Fruit fly (Drosophila melanogaster): ENCODE measurements around the gene CG3191.

CG3191 gene

DNA sequence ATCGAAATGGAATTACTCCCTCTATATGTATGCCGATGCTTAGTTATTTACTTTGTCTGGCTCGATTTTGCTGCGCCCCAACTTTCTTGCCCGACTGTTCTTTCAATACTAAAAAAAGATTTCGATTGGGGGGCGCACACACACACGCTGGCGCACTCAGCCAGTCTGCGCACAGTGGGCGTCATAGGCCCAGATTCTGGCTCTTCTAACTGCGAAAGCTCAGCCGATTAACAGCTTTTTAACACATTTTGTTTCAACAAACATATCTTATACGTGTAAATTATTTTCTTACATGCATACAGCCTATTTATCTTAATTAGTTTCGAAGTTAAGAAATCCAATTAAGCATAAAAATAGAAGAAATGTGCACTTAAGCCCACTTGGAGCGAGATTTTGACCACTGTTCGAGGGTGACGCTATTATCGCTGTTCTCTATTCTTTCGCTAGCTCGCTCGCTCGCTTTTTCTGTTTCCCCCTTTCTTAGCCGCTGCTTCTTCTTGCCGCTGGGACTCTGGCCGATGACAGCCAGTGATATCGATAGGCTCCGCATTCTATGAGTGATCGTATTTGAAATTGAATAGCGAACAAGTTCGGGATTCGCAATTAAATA is 29.5 kb downstream of the CG3191 start, which contains the start of gene Vinc (continued):
- TF ChIP-seq tin (GFP tag; optimal IDR thresholded peaks at IDR 0.05) (peak; percentile 85), phol (tag; optimal IDR thresholded peaks at IDR 0.05) (peak; percentile 87), ewg (GFP tag; optimal IDR thresholded peaks at IDR 0.05) (peak; percentile 63), CG7987 (GFP tag; optimal IDR thresholded peaks at IDR 0.05) (peak; percentile 73), CG11504 (tag; optimal IDR thresholded peaks at IDR 0.05) (peak; percentile 90), Elba2 (GFP tag; optimal IDR thresholded peaks at IDR 0.05) (no peak), nerfin-1 (tag; optimal IDR thresholded peaks at IDR 0.05) (peak; percentile 86), Lpt (GFP tag; optimal IDR thresholded peaks at IDR 0.05) (no peak), crp (GFP tag; optimal IDR thresholded peaks at IDR 0.05) (peak in 1 of 2 experiments; percentile 1), Dip2 (GFP tag; IDR thresholded peaks at IDR 0.05) (no peak), Asciz (GFP tag; optimal IDR thresholded peaks at IDR 0.05) (no peak), trh (GFP tag; optimal IDR thresholded peaks at IDR 0.05) (peak; percentile 24), Nf-YC (tag; optimal IDR thresholded peaks at IDR 0.05) (peak; percentile 86), CG8478 (optimal IDR thresholded peaks at IDR 0.05) (no peak), CG3726 (GFP tag; IDR thresholded peaks at IDR 0.05) (no peak), pfk (GFP tag; optimal IDR thresholded peaks at IDR 0.05) (no peak), Dbx (GFP tag; IDR thresholded peaks at IDR 0.05) (peak; percentile 89), lilli (GFP tag; optimal IDR thresholded peaks at IDR 0.05) (peak; percentile 81), bowl (GFP tag; IDR thresholded peaks at IDR 0.05) (peak; percentile 41; the same call in 1 of the 2 replicates), CG11093 (GFP tag; IDR thresholded peaks at IDR 0.05) (peak; percentile 80), sug (tag; optimal IDR thresholded peaks at IDR 0.05) (peak; percentile 98), CG2199 (GFP tag; IDR thresholded peaks at IDR 0.05) (0 out of 3 replicates have a peak, but pooled peaks have one; percentile 52), Dfd (GFP tag; optimal IDR thresholded peaks at IDR 0.05) (no peak), E2f1 (GFP tag; IDR thresholded peaks at IDR 0.05) (peak; percentile 83), CG6654 (GFP tag; optimal IDR thresholded peaks at IDR 0.05) (peak; percentile 79), CG3281 (GFP tag; optimal IDR thresholded peaks at IDR 0.05) (peak; percentile 95), E2f2 (GFP tag; IDR thresholded peaks at IDR 0.05) (peak; percentile 86), gfzf (GFP tag; optimal IDR thresholded peaks at IDR 0.05) (no peak), CG13894 (tag; optimal IDR thresholded peaks at IDR 0.05) (peak; percentile 93), wek (GFP tag; optimal IDR thresholded peaks at IDR 0.05) (no peak), sens (GFP tag) (peak; percentile 98), so (GFP tag; IDR thresholded peaks at IDR 0.05) (peak; percentile 88), CG5180 (GFP tag; optimal IDR thresholded peaks at IDR 0.05) (peak; percentile 80), maf-S (GFP tag; optimal IDR thresholded peaks at IDR 0.05) (peak; percentile 55), bcd (GFP tag; optimal IDR thresholded peaks at IDR 0.05) (peak; percentile 92), CG14965 (GFP tag; optimal IDR thresholded peaks at IDR 0.05; ENCODE audit: borderline replicate concordance) (peak; percentile 51), Lim3 (GFP tag; IDR thresholded peaks at IDR 0.05) (0 out of 2 replicates have a peak, but pooled peaks have one; percentile 40), CG11456 (GFP tag; IDR thresholded peaks at IDR 0.05) (peak; percentile 87), crol (GFP tag; IDR thresholded peaks at IDR 0.05) (peak; percentile 12; the same call in 1 of the 2 replicates), gt (GFP tag; IDR thresholded peaks at IDR 0.05) (no peak), CG6683 (GFP tag; optimal IDR thresholded peaks at IDR 0.05) (peak; percentile 88), CG12155 (GFP tag; optimal IDR thresholded peaks at IDR 0.05) (peak; percentile 96), Side (GFP tag; optimal IDR thresholded peaks at IDR 0.05) (peak; percentile 88), slp2 (GFP tag; optimal IDR thresholded peaks at IDR 0.05) (peak; percentile 85), BtbVII (GFP tag; optimal IDR thresholded peaks at IDR 0.05) (peak; percentile 93), Jarid2 (GFP tag; optimal IDR thresholded peaks at IDR 0.05) (peak; percentile 86), Gug (GFP tag; IDR thresholded peaks at IDR 0.05) (peak; percentile 69), Mad (GFP tag; optimal IDR thresholded peaks at IDR 0.05) (peak; percentile 34), CG7357 (GFP tag; IDR thresholded peaks at IDR 0.05) (peak; percentile 75), jing (GFP tag; optimal IDR thresholded peaks at IDR 0.05) (no peak), CG7372 (GFP tag; IDR thresholded peaks at IDR 0.05) (peak; percentile 79)

Measured in whole organism, embryonic.